Fruit fly (Drosophila melanogaster): Measurements from ENCODE around the gene CG32461.

CG32461 gene

dm6 chr3L:22945264-22945941, 9.7 kb downstream of the CG32461 start, which contains the start of gene Mes2 (continued):
- TF ChIP-seq Dbx (GFP tag; IDR thresholded peaks at IDR 0.05) (0 out of 3 replicates have a peak, but pooled peaks have one; percentile 21), chinmo (GFP tag; IDR thresholded peaks at IDR 0.05; ENCODE audit: partially characterized antibody) (0 out of 4 replicates have a peak, but pooled peaks have one; percentile 68), ash1 (GFP tag; optimal IDR thresholded peaks at IDR 0.05) (no peak), pros (GFP tag; optimal IDR thresholded peaks at IDR 0.05) (peak; percentile 95), Doc2 (GFP tag; IDR thresholded peaks at IDR 0.05) (no peak), CG4617 (GFP tag; optimal IDR thresholded peaks at IDR 0.05; ENCODE audit: borderline replicate concordance) (no peak), CG12769 (tag; optimal IDR thresholded peaks at IDR 0.05) (peak; percentile 81), prd (optimal IDR thresholded peaks at IDR 0.05) (no peak), prd (GFP tag; IDR thresholded peaks at IDR 0.05) (0 out of 3 replicates have a peak, but pooled peaks have one; percentile 24), ap (GFP tag; IDR thresholded peaks at IDR 0.05) (no peak), ac (GFP tag; optimal IDR thresholded peaks at IDR 0.05) (no peak), CG10321 (GFP tag; IDR thresholded peaks at IDR 0.05) (no peak), hth (optimal IDR thresholded peaks at IDR 0.05) (no peak), pho (GFP tag; optimal IDR thresholded peaks at IDR 0.05) (no peak), CG10462 (GFP tag; optimal IDR thresholded peaks at IDR 0.05) (peak; percentile 20), scrt (GFP tag; optimal IDR thresholded peaks at IDR 0.05) (no peak), wek (GFP tag; optimal IDR thresholded peaks at IDR 0.05) (no peak), rib (GFP tag; IDR thresholded peaks at IDR 0.05) (0 out of 2 replicates have a peak, but pooled peaks have one; percentile 46), wdn (GFP tag; IDR thresholded peaks at IDR 0.05) (no peak), sna (GFP tag; IDR thresholded peaks at IDR 0.05; ENCODE audit: partially characterized antibody) (no peak), yki (optimal IDR thresholded peaks at IDR 0.05) (peak; percentile 73), Opbp (GFP tag; IDR thresholded peaks at IDR 0.05; ENCODE audit: partially characterized antibody) (peak; percentile 26; the same call in 1 of the 3 replicates), fru (optimal IDR thresholded peaks at IDR 0.05) (no peak), lola (GFP tag; optimal IDR thresholded peaks at IDR 0.05) (no peak), CG18262 (tag; optimal IDR thresholded peaks at IDR 0.05) (no peak), CG15479 (GFP tag; optimal IDR thresholded peaks at IDR 0.05) (peak; percentile 96), Ets65A (GFP tag) (peak; percentile 87), chm (GFP tag; IDR thresholded peaks at IDR 0.05) (peak; percentile 48; the same call in 1 of the 2 replicates), CG10209 (GFP tag; optimal IDR thresholded peaks at IDR 0.05) (no peak), CG3163 (GFP tag; optimal IDR thresholded peaks at IDR 0.05) (no peak), ase (GFP tag; IDR thresholded peaks at IDR 0.05) (0 out of 3 replicates have a peak, but pooled peaks have one; percentile 29), ci (GFP tag; IDR thresholded peaks at IDR 0.05) (peak; percentile 38; the same call in 1 of the 3 replicates), tll (GFP tag; optimal IDR thresholded peaks at IDR 0.05) (peak in 1 of 2 experiments; percentile 25), CG6254 (GFP tag; optimal IDR thresholded peaks at IDR 0.05) (peak; percentile 24), Jarid2 (GFP tag; optimal IDR thresholded peaks at IDR 0.05) (peak; percentile 67), CG9727 (GFP tag; optimal IDR thresholded peaks at IDR 0.05) (no peak), croc (GFP tag; conservative IDR thresholded peaks at IDR 0.05) (no peak), ftz-f1 (GFP tag; optimal IDR thresholded peaks at IDR 0.05) (no peak), dysf (GFP tag; IDR thresholded peaks at IDR 0.05) (0 out of 3 replicates have a peak, but pooled peaks have one; percentile 28), CG2129 (GFP tag; IDR thresholded peaks at IDR 0.05; ENCODE audit: partially characterized antibody) (no peak), CG1024 (GFP tag; IDR thresholded peaks at IDR 0.05) (no peak), CG11456 (GFP tag; IDR thresholded peaks at IDR 0.05) (no peak), HmgD (GFP tag; optimal IDR thresholded peaks at IDR 0.05) (peak; percentile 12), CG10654 (GFP tag; optimal IDR thresholded peaks at IDR 0.05) (no peak), Adf1 (GFP tag; IDR thresholded peaks at IDR 0.05) (peak; percentile 87), row (GFP tag; IDR thresholded peaks at IDR 0.05) (no peak), cg (GFP tag; optimal IDR thresholded peaks at IDR 0.05) (peak; percentile 81), vvl (GFP tag; IDR thresholded peaks at IDR 0.05) (peak; percentile 24; the same call in 1 of the 2 replicates), nom (GFP tag; optimal IDR thresholded peaks at IDR 0.05) (peak; percentile 1), CG4328 (GFP tag; optimal IDR thresholded peaks at IDR 0.05) (no peak)

All from whole organism, embryonic.